Fruit fly (Drosophila melanogaster) whole organism, wandering third instar larva: ENCODE data around the gene CG11693.
A peak's percentile ranks its signal among the peaks of the same experiment; 100 is the strongest.

Experiments used
- CG32264 ChIP-seq: fragments of 200-800 bp; sonication (Bioruptor generic); optimal IDR thresholded peaks from 2 replicates; lab custom pipeline; 2016; ENCODE audit warnings: missing biosample characterization, missing genetic modification characterization
- CG9705 ChIP-seq: fragments of 200-800 bp; sonication (Bioruptor generic); optimal IDR thresholded peaks from 2 replicates; lab custom pipeline; 2018; ENCODE audit warnings: missing biosample characterization, mild to moderate bottlenecking, missing genetic modification characterization
- Dfd ChIP-seq: fragments of >200 bp; optimal IDR thresholded peaks from 2 replicates; lab custom pipeline; 2017; ENCODE audit warnings: missing biosample characterization, missing genetic modification characterization
- Hnf4 ChIP-seq: fragments of 200-800 bp; sonication (Bioruptor generic); optimal IDR thresholded peaks from 2 replicates; lab custom pipeline; 2016; ENCODE audit warnings: missing biosample characterization, mild to moderate bottlenecking, missing genetic modification characterization
- Myc ChIP-seq: fragments of >200 bp; optimal IDR thresholded peaks from 2 replicates; lab custom pipeline; 2017
- OdsH ChIP-seq: fragments of 200-800 bp; sonication (Bioruptor generic); optimal IDR thresholded peaks from 2 replicates; lab custom pipeline; 2016; ENCODE audit warnings: missing biosample characterization, mild to moderate bottlenecking, missing genetic modification characterization
- Vsx2 ChIP-seq: fragments of 200-300, 225-300 bp; sonication (Bioruptor generic); optimal IDR thresholded peaks from 2 replicates; lab custom pipeline; 2018; ENCODE audit warnings: missing biosample characterization, missing genetic modification characterization; ENCODE audit not compliant: partially characterized antibody
- br ChIP-seq: fragments of 200-800 bp; sonication (Bioruptor generic); optimal IDR thresholded peaks from 2 replicates; lab custom pipeline; 2016; ENCODE audit warnings: missing biosample characterization, missing genetic modification characterization
- foxo ChIP-seq, 2 experiments: fragments of 200-800 bp; sonication (Bioruptor generic); optimal IDR thresholded peaks; 2 replicates in 1 of 2; 3 replicates in 1 of 2; lab custom pipeline; 2016 to 2017; ENCODE audit warnings: missing biosample characterization in 2 of 2, missing genetic modification characterization in 2 of 2
- h ChIP-seq: fragments of 200-800 bp; sonication (Bioruptor generic); optimal IDR thresholded peaks from 3 replicates; lab custom pipeline; 2016; ENCODE audit warnings: missing biosample characterization, mild to moderate bottlenecking, missing genetic modification characterization
- lola ChIP-seq: fragments of >200 bp; optimal IDR thresholded peaks from 2 replicates; lab custom pipeline; 2017; ENCODE audit warnings: missing biosample characterization, missing genetic modification characterization
- psq ChIP-seq: fragments of 200-800 bp; sonication (Bioruptor generic); optimal IDR thresholded peaks from 3 replicates; lab custom pipeline; 2017; ENCODE audit warnings: missing biosample characterization, mild to moderate bottlenecking, missing genetic modification characterization, moderate library complexity

- TF ChIP-seq Hnf4 (GFP tag; lab: Kevin White, UChicago) = no peak
- TF ChIP-seq OdsH (GFP tag; lab: Kevin White, UChicago) = no peak
- no peak for TF ChIP-seq CG32264 (GFP tag; lab: Kevin White, UChicago)
- TF ChIP-seq lola (GFP tag; lab: Kevin White, UChicago) = no peak
- peak; percentile 30 for TF ChIP-seq h (GFP tag; lab: Kevin White, UChicago)
- TF ChIP-seq Vsx2 (GFP tag; lab: Kevin White, UChicago) = no peak
- no peak for TF ChIP-seq CG9705 (GFP tag; lab: Kevin White, UChicago)
- no peak for TF ChIP-seq br (GFP tag; lab: Kevin White, UChicago)
- TF ChIP-seq psq (GFP tag; lab: Kevin White, UChicago) = no peak
- no peak for TF ChIP-seq foxo (GFP tag; optimal IDR thresholded peaks at IDR 0.05; lab: Kevin White, UChicago)
- no peak for TF ChIP-seq Dfd
- no peak for TF ChIP-seq Myc (lab: Kevin White, UChicago)
Measured at dm6 chr3R:8352961-8353728, 42.6 kb upstream of the CG11693 start.
